Worm (Caenorhabditis elegans): ENCODE data around the gene F53C11.1.

Gene F53C11.1

DNA sequence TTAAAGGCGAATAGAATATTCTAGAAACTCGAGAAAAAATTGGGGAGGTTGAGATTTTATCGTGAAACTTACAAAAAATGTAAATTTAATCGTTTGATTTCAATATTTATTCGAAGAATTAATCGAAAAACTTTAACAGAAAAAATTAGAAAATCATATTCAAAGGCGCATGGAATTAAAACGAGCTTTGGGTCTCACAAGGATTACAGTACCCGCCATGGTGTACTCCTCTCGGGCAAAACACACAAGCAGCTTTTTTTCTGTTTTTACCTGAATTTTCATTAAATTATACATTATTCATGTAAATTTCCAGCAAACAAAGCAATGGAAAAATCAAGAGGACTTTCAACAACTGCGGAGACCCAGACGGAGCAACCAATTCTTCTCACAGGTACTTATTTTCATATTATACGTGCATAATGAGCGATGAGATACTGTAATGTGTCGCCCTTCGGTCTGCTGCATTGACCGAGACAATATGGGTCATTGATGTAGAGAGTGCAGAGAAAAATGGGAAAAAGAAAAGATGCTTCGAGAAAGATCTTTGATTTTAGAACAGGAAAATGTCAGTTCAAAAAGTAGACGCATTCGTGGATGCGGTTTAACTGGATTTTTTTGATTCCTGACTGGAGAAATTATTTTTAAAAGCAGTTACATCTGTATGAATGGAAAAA, 11.8 kb downstream of the F53C11.1 start, which contains the start of the genes F53C11.4 and F53C11.5:
F53C11.4 (minus strand) TSS at position 128 of the 674 bp plus-strand sequence.
F53C11.5 (plus strand) TSS at position 325 of the 674 bp plus-strand sequence.
- TF ChIP-seq tbx-2 (tag; optimal IDR thresholded peaks at IDR 0.05), result peak; percentile 14
- TF ChIP-seq ceh-6 (GFP tag; optimal IDR thresholded peaks at IDR 0.05), result no peak
- peak; percentile 12 for TF ChIP-seq elt-2 (tag; optimal IDR thresholded peaks at IDR 0.05)
- peak; percentile 14 for TF ChIP-seq ceh-31 (tag; optimal IDR thresholded peaks at IDR 0.05)
- TF ChIP-seq ets-4 (tag; optimal IDR thresholded peaks at IDR 0.05), result peak; percentile 14
- TF ChIP-seq nfya-1 (tag; optimal IDR thresholded peaks at IDR 0.05), result peak; percentile 60
- no peak for TF ChIP-seq unc-86 (tag; optimal IDR thresholded peaks at IDR 0.05)

- no peak for TF ChIP-seq ahr-1 (tag; optimal IDR thresholded peaks at IDR 0.05)
- no peak for TF ChIP-seq ceh-2 (tag; optimal IDR thresholded peaks at IDR 0.05)
- TF ChIP-seq ceh-6 (GFP tag; optimal IDR thresholded peaks at IDR 0.05), result no peak
- TF ChIP-seq syd-9 (tag; optimal IDR thresholded peaks at IDR 0.05), result no peak
- no peak for TF ChIP-seq ceh-14 (tag; optimal IDR thresholded peaks at IDR 0.05)
- TF ChIP-seq pros-1 (tag; optimal IDR thresholded peaks at IDR 0.05), result no peak
- TF ChIP-seq nfya-1 (tag; optimal IDR thresholded peaks at IDR 0.05), result no peak
- TF ChIP-seq ref-2 (tag; optimal IDR thresholded peaks at IDR 0.05), result no peak
- TF ChIP-seq unc-55 (GFP tag; optimal IDR thresholded peaks at IDR 0.05), result no peak
- TF ChIP-seq mec-3 (tag; optimal IDR thresholded peaks at IDR 0.05; ENCODE audit: borderline replicate concordance), result no peak
- TF ChIP-seq ceh-22 (tag; optimal IDR thresholded peaks at IDR 0.05), result no peak
- no peak for TF ChIP-seq fax-1 (tag; optimal IDR thresholded peaks at IDR 0.05)
- TF ChIP-seq fkh-6 (tag; optimal IDR thresholded peaks at IDR 0.05), result no peak
- no peak for TF ChIP-seq sdc-2 (tag; optimal IDR thresholded peaks at IDR 0.05)
- TF ChIP-seq odd-2 (tag; optimal IDR thresholded peaks at IDR 0.05), result no peak
- TF ChIP-seq lim-6 (tag; optimal IDR thresholded peaks at IDR 0.05), result no peak
- TF ChIP-seq hlh-8 (tag; optimal IDR thresholded peaks at IDR 0.05), result no peak
- no peak for TF ChIP-seq ceh-31 (tag; optimal IDR thresholded peaks at IDR 0.05)
- TF ChIP-seq ets-4 (tag; optimal IDR thresholded peaks at IDR 0.05), result no peak
- no peak for TF ChIP-seq T23F11.4 (GFP tag; optimal IDR thresholded peaks at IDR 0.05)
These were observed 12.5 kb downstream of the F53C11.1 start for ce11 chrV:13787948-13788681.

DNA sequence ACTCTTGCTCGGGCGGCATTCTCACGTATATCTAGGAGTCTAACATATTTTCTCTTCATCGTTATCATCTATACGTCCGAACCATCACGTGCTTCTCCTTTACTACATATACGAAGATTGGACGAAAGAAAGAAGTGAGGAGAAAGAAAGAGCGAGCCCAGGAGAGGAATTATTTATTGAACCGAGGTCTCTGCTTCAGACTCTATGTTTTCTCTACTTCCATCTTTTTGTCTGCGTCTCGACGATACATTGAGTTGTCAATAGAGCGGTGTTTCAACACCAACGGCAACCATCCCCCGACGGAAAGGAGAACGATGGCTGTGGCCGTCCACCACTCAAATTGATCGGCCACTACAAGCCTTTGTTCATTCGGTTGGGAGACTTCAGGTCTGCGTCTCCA, 13.8 kb downstream of the F53C11.1 start:
- peak; percentile 26 for TF ChIP-seq hlh-6 (tag; optimal IDR thresholded peaks at IDR 0.05)
- TF ChIP-seq unc-3 (GFP tag; conservative IDR thresholded peaks at IDR 0.05), result 0 out of 2 replicates have a peak, but pooled peaks have one; percentile 34
- no peak for TF ChIP-seq unc-3 (tag; optimal IDR thresholded peaks at IDR 0.05)
- peak; percentile 18 for TF ChIP-seq C08G9.2 (tag; optimal IDR thresholded peaks at IDR 0.05)
- TF ChIP-seq T23F11.4 (GFP tag; optimal IDR thresholded peaks at IDR 0.05), result peak; percentile 14
- TF ChIP-seq ets-4 (tag; optimal IDR thresholded peaks at IDR 0.05), result peak; percentile 73
- TF ChIP-seq pax-1 (tag; optimal IDR thresholded peaks at IDR 0.05), result peak; percentile 57
- TF ChIP-seq lim-6 (tag; optimal IDR thresholded peaks at IDR 0.05), result peak; percentile 47
- peak; percentile 70 for TF ChIP-seq ceh-48 (tag; optimal IDR thresholded peaks at IDR 0.05)
- TF ChIP-seq pqm-1 (tag; optimal IDR thresholded peaks at IDR 0.05), result no peak
- TF ChIP-seq unc-86 (tag; optimal IDR thresholded peaks at IDR 0.05), result peak; percentile 54
- TF ChIP-seq zip-5 (tag; optimal IDR thresholded peaks at IDR 0.05), result no peak
- peak; percentile 40 for TF ChIP-seq unc-42 (tag; optimal IDR thresholded peaks at IDR 0.05)
- peak; percentile 83 for TF ChIP-seq dmd-4 (tag; optimal IDR thresholded peaks at IDR 0.05; ENCODE audit: borderline replicate concordance)
- TF ChIP-seq tbx-2 (tag; optimal IDR thresholded peaks at IDR 0.05), result peak; percentile 79
- TF ChIP-seq mec-3 (tag; optimal IDR thresholded peaks at IDR 0.05; ENCODE audit: borderline replicate concordance), result no peak
- peak; percentile 27 for TF ChIP-seq Y22D7AL.16 (tag; optimal IDR thresholded peaks at IDR 0.05)
- peak; percentile 92 for TF ChIP-seq ceh-31 (tag; optimal IDR thresholded peaks at IDR 0.05)
- peak; percentile 71 for TF ChIP-seq hlh-30 (tag; optimal IDR thresholded peaks at IDR 0.05; ENCODE audit: insufficient read depth)
- no peak for TF ChIP-seq gmeb-2 (tag; optimal IDR thresholded peaks at IDR 0.05)
- TF ChIP-seq ceh-19 (GFP tag; optimal IDR thresholded peaks at IDR 0.05), result peak; percentile 31
- peak; percentile 58 for TF ChIP-seq F13H6.1 (tag; optimal IDR thresholded peaks at IDR 0.05)
- TF ChIP-seq syd-9 (tag; optimal IDR thresholded peaks at IDR 0.05), result peak; percentile 38
- no peak for TF ChIP-seq eyg-1 (tag; optimal IDR thresholded peaks at IDR 0.05)
- TF ChIP-seq pha-2 (tag; optimal IDR thresholded peaks at IDR 0.05), result peak; percentile 38
- TF ChIP-seq ceh-30 (tag; optimal IDR thresholded peaks at IDR 0.05), result peak; percentile 90
- peak; percentile 41 for TF ChIP-seq ref-2 (tag; optimal IDR thresholded peaks at IDR 0.05)
- peak; percentile 76 for TF ChIP-seq rnt-1 (tag; optimal IDR thresholded peaks at IDR 0.05)
- TF ChIP-seq K09A11.1 (tag; optimal IDR thresholded peaks at IDR 0.05; ENCODE audit: insufficient read depth), result peak; percentile 35
- peak; percentile 47 for TF ChIP-seq hlh-8 (tag; optimal IDR thresholded peaks at IDR 0.05)
- TF ChIP-seq dve-1 (tag; optimal IDR thresholded peaks at IDR 0.05), result peak; percentile 81
- TF ChIP-seq fax-1 (tag; optimal IDR thresholded peaks at IDR 0.05), result peak; percentile 42

All from whole organism, late embryonic.